Fruit fly (Drosophila melanogaster) whole organism, embryonic: ENCODE measurements around the gene CG7386.

Experiments
- Aef1 ChIP-seq: fragments of 200-800 bp; sonication (Bioruptor generic); IDR thresholded peaks from 3 replicates; pipeline ENCODE4 v1.3.6; 2022; ENCODE audit warnings: missing biosample characterization, missing genetic modification characterization
- Antp ChIP-seq: fragments of 200-800 bp; sonication (Bioruptor generic); optimal IDR thresholded peaks from 3 replicates; lab custom pipeline; 2016; ENCODE audit warnings: missing biosample characterization, missing genetic modification characterization
- Asciz ChIP-seq: fragments of 200-800 bp; sonication (Bioruptor generic); optimal IDR thresholded peaks from 2 replicates; lab custom pipeline; 2017; ENCODE audit warnings: missing biosample characterization, mild to moderate bottlenecking, missing genetic modification characterization, missing genetic modification reagents
- Atf-2 ChIP-seq: fragments of 200-800 bp; sonication (Bioruptor generic); optimal IDR thresholded peaks from 2 replicates; lab custom pipeline; 2016; ENCODE audit warnings: missing biosample characterization, missing genetic modification characterization
- CG10979 ChIP-seq: fragments of 200-800 bp; sonication (Bioruptor generic); optimal IDR thresholded peaks from 2 replicates; lab custom pipeline; 2018; ENCODE audit warnings: missing biosample characterization, mild to moderate bottlenecking, missing genetic modification characterization, moderate library complexity
- CG1233 ChIP-seq: fragments of 200-800 bp; sonication (Bioruptor generic); optimal IDR thresholded peaks from 4 replicates; lab custom pipeline; 2018; ENCODE audit warnings: missing biosample characterization, mild to moderate bottlenecking, missing genetic modification characterization
- CG12744 ChIP-seq: fragments of 200-800 bp; sonication (Bioruptor generic); optimal IDR thresholded peaks from 2 replicates; lab custom pipeline; 2016; ENCODE audit warnings: missing biosample characterization, missing genetic modification characterization
- CG1529 ChIP-seq: fragments of 200-800 bp; sonication (Bioruptor generic); optimal IDR thresholded peaks from 3 replicates; lab custom pipeline; 2018; ENCODE audit warnings: missing biosample characterization, missing genetic modification characterization
- CG1792 ChIP-seq: fragments of 200-800 bp; sonication (Bioruptor generic); optimal IDR thresholded peaks from 2 replicates; lab custom pipeline; 2016; ENCODE audit warnings: missing biosample characterization, missing genetic modification characterization
- CG1832 ChIP-seq: fragments of 200-800 bp; sonication (Bioruptor generic); optimal IDR thresholded peaks from 2 replicates; lab custom pipeline; 2017; ENCODE audit warnings: missing biosample characterization, mild to moderate bottlenecking, missing genetic modification characterization, inconsistent platforms
- CG18476 ChIP-seq: fragments of 200-800 bp; sonication (Bioruptor generic); optimal IDR thresholded peaks from 2 replicates; lab custom pipeline; 2016; ENCODE audit warnings: missing biosample characterization, mild to moderate bottlenecking, missing genetic modification characterization
- CG2129 ChIP-seq: fragments of 200-800 bp; sonication (Bioruptor generic); IDR thresholded peaks from 2 replicates; pipeline ENCODE4 v1.3.6; 2022; ENCODE audit warnings: missing biosample characterization, missing genetic modification characterization; ENCODE audit not compliant: partially characterized antibody
- CG3407 ChIP-seq: fragments of 200-800 bp; sonication (Bioruptor generic); optimal IDR thresholded peaks from 2 replicates; lab custom pipeline; 2018; ENCODE audit warnings: missing biosample characterization, mild to moderate bottlenecking, missing genetic modification characterization
- CG3726 ChIP-seq: fragments of 200-800 bp; sonication (Bioruptor generic); IDR thresholded peaks from 3 replicates; pipeline ENCODE4, ENCODE4 v1.3.6; 2022; ENCODE audit warnings: missing biosample characterization, missing genetic modification characterization
- CG42726 ChIP-seq: fragments of 200-800 bp; sonication (Bioruptor generic); IDR thresholded peaks from 2 replicates; pipeline ENCODE4 v1.3.6; 2022; ENCODE audit warnings: missing biosample characterization, missing genetic modification characterization; ENCODE audit not compliant: partially characterized antibody
- CG4328 ChIP-seq: fragments of 200-800 bp; sonication (Bioruptor generic); optimal IDR thresholded peaks from 3 replicates; lab custom pipeline; 2017; ENCODE audit warnings: missing biosample characterization, missing genetic modification reagents, missing genetic modification characterization
- CG4360 ChIP-seq: fragments of 200-800 bp; sonication (Bioruptor generic); IDR thresholded peaks from 2 replicates; pipeline ENCODE4 v1.3.6; 2022; ENCODE audit warnings: missing biosample characterization, missing genetic modification characterization
- CG4424 ChIP-seq: fragments of 200-800 bp; sonication (Bioruptor generic); optimal IDR thresholded peaks from 3 replicates; lab custom pipeline; 2016; ENCODE audit warnings: missing biosample characterization, missing genetic modification characterization
- CG8281 ChIP-seq: fragments of 200-800 bp; sonication (Bioruptor generic); optimal IDR thresholded peaks from 2 replicates; lab custom pipeline; 2018; ENCODE audit warnings: missing biosample characterization, mild to moderate bottlenecking, missing genetic modification characterization, moderate library complexity
- Drgx ChIP-seq: fragments of 200-800 bp; sonication (Bioruptor generic); IDR thresholded peaks from 2 replicates; pipeline ENCODE4 v1.3.6; 2022; ENCODE audit warnings: missing biosample characterization, missing genetic modification characterization
- Kr ChIP-seq: fragments of 200-800 bp; sonication (Bioruptor generic); optimal IDR thresholded peaks from 2 replicates; lab custom pipeline; 2017; ENCODE audit warnings: missing biosample characterization, mild to moderate bottlenecking, missing genetic modification characterization
- Lpt ChIP-seq: fragments of >200 bp; optimal IDR thresholded peaks from 2 replicates; lab custom pipeline; 2018; ENCODE audit warnings: missing biosample characterization, missing genetic modification characterization
- Mrtf ChIP-seq: fragments of 200-800 bp; sonication (Bioruptor generic); IDR thresholded peaks from 3 replicates; pipeline ENCODE4 v1.3.6; 2022; ENCODE audit warnings: missing biosample characterization, missing genetic modification characterization
- Myb ChIP-seq: fragments of 200-800 bp; sonication (Bioruptor generic); optimal IDR thresholded peaks from 2 replicates; lab custom pipeline; 2016; ENCODE audit warnings: missing biosample characterization, missing genetic modification characterization
- Nf-YA ChIP-seq: fragments of 200-800 bp; sonication (Bioruptor generic); IDR thresholded peaks from 2 replicates; pipeline ENCODE4 v1.3.6; 2022; ENCODE audit warnings: missing biosample characterization, missing genetic modification characterization
- Nf-YC ChIP-seq: fragments of 200-800 bp; optimal IDR thresholded peaks from 3 replicates; lab custom pipeline; 2019; ENCODE audit warnings: missing biosample characterization, mild to moderate bottlenecking, missing genetic modification characterization, moderate library complexity
- Optix ChIP-seq: fragments of 200-800 bp; sonication (Bioruptor generic); IDR thresholded peaks from 3 replicates; pipeline ENCODE4 v1.3.6; 2022; ENCODE audit warnings: missing biosample characterization, missing genetic modification characterization
- Pdp1 ChIP-seq, 2 experiments: fragments of 200-800 bp; sonication (Bioruptor generic); optimal IDR thresholded peaks; 3 replicates each; lab custom pipeline; 2016; ENCODE audit warnings: missing biosample characterization in 2 of 2, missing genetic modification characterization in 2 of 2, mild to moderate bottlenecking in 1 of 2, moderate library complexity in 1 of 2
- Rx ChIP-seq: fragments of 200-800 bp; sonication (Bioruptor generic); IDR thresholded peaks from 2 replicates; pipeline ENCODE4 v1.3.6; 2022; ENCODE audit warnings: missing biosample characterization, missing genetic modification characterization
- abd-A ChIP-seq: fragments of 200-800 bp; sonication (Bioruptor generic); optimal IDR thresholded peaks from 3 replicates; lab custom pipeline; 2019; ENCODE audit warnings: missing biosample characterization, mild to moderate bottlenecking, missing genetic modification characterization, moderate library complexity
- aop ChIP-seq: fragments of 200-800 bp; sonication (Bioruptor generic); IDR thresholded peaks from 2 replicates; pipeline ENCODE4 v1.3.6; 2022; ENCODE audit warnings: missing biosample characterization, missing genetic modification characterization
- ap ChIP-seq: fragments of 200-800 bp; sonication (Bioruptor generic); IDR thresholded peaks from 2 replicates; pipeline ENCODE4 v1.3.6; 2022; ENCODE audit warnings: missing biosample characterization, missing genetic modification characterization
- bigmax ChIP-seq: fragments of 200-800 bp; sonication (Bioruptor generic); optimal IDR thresholded peaks from 2 replicates; lab custom pipeline; 2018; ENCODE audit warnings: missing biosample characterization, mild to moderate bottlenecking, missing genetic modification characterization
- chm ChIP-seq: fragments of 200-800 bp; sonication (Bioruptor generic); IDR thresholded peaks from 2 replicates; pipeline ENCODE4 v1.3.6; 2022; ENCODE audit warnings: missing biosample characterization, missing genetic modification characterization
- da ChIP-seq: fragments of 200-800 bp; sonication (Bioruptor generic); optimal IDR thresholded peaks from 2 replicates; lab custom pipeline; 2016; ENCODE audit warnings: missing biosample characterization, missing genetic modification characterization
- dmrt99B ChIP-seq: fragments of 200-800 bp; sonication (Bioruptor generic); optimal IDR thresholded peaks from 2 replicates; lab custom pipeline; 2018; ENCODE audit warnings: missing biosample characterization, mild to moderate bottlenecking, missing genetic modification characterization, moderate library complexity
- fd3F ChIP-seq: fragments of 200-800 bp; sonication (Bioruptor generic); optimal IDR thresholded peaks from 2 replicates; lab custom pipeline; 2018; ENCODE audit warnings: missing biosample characterization, mild to moderate bottlenecking, missing genetic modification characterization, moderate library complexity
- fru ChIP-seq: fragments of >200 bp; optimal IDR thresholded peaks from 2 replicates; lab custom pipeline; 2017
- fu2 ChIP-seq: fragments of 200-800 bp; sonication (Bioruptor generic); optimal IDR thresholded peaks from 2 replicates; lab custom pipeline; 2016; ENCODE audit warnings: missing biosample characterization, missing genetic modification characterization
- gsb-n ChIP-seq: fragments of 200-800 bp; sonication (Bioruptor generic); optimal IDR thresholded peaks from 3 replicates; lab custom pipeline; 2018; ENCODE audit warnings: missing biosample characterization, mild to moderate bottlenecking, missing genetic modification characterization
- hbn ChIP-seq: fragments of 200-800 bp; sonication (Bioruptor generic); IDR thresholded peaks from 2 replicates; pipeline ENCODE4 v1.3.6; 2022; ENCODE audit warnings: missing biosample characterization, missing genetic modification characterization; ENCODE audit not compliant: partially characterized antibody
- hth ChIP-seq: fragments of >200 bp; optimal IDR thresholded peaks from 2 replicates; lab custom pipeline; 2017; ENCODE audit warnings: inconsistent platforms
- ind ChIP-seq: fragments of 200-800 bp; sonication (Bioruptor generic); optimal IDR thresholded peaks from 3 replicates; lab custom pipeline; 2016; ENCODE audit warnings: missing biosample characterization, missing genetic modification characterization
- jigr1 ChIP-seq: fragments of 200-800 bp; sonication (Bioruptor generic); IDR thresholded peaks from 3 replicates; pipeline ENCODE4 v1.3.6; 2022; ENCODE audit warnings: missing biosample characterization, missing genetic modification characterization
- knrl ChIP-seq: fragments of 200-800 bp; sonication (Bioruptor generic); IDR thresholded peaks from 3 replicates; pipeline ENCODE4 v1.3.6; 2022; ENCODE audit warnings: missing biosample characterization, missing genetic modification characterization; ENCODE audit not compliant: partially characterized antibody
- nerfin-1 ChIP-seq: fragments of 200-800 bp; sonication (Bioruptor generic); optimal IDR thresholded peaks from 3 replicates; lab custom pipeline; 2019; ENCODE audit warnings: missing biosample characterization, mild to moderate bottlenecking, missing genetic modification characterization, moderate library complexity
- pan ChIP-seq, 4 experiments: fragments of >200 bp in 3 of 4; fragments of 200-800 bp in 1 of 4; sonication (Bioruptor generic) in 1 of 4; optimal IDR thresholded peaks in 3 of 4; IDR thresholded peaks in 1 of 4; 2 replicates each; pipeline versions ENCODE4 v1.3.6 to Lab custom; 2017 to 2022; ENCODE audit warnings: missing biosample characterization in 2 of 4, missing genetic modification characterization in 2 of 4, mixed read lengths in 1 of 4
- sc ChIP-seq, 3 experiments: fragments of >200 bp in 2 of 3; fragments of 200-800 bp in 1 of 3; sonication (Bioruptor generic) in 1 of 3; optimal IDR thresholded peaks; 2 replicates in 2 of 3; 3 replicates in 1 of 3; lab custom pipeline; 2017; ENCODE audit warnings: mild to moderate bottlenecking in 1 of 3, missing biosample characterization in 1 of 3, missing genetic modification characterization in 1 of 3, missing genetic modification reagents in 1 of 3
- sr ChIP-seq: fragments of 200-800 bp; sonication (Bioruptor generic); IDR thresholded peaks from 3 replicates; pipeline ENCODE4 v1.3.6; 2022; ENCODE audit warnings: missing biosample characterization, missing genetic modification characterization
- trh ChIP-seq: fragments of 200-800 bp; sonication (Bioruptor generic); optimal IDR thresholded peaks from 2 replicates; lab custom pipeline; 2016; ENCODE audit warnings: missing biosample characterization, missing genetic modification characterization
- unpg ChIP-seq: fragments of 200-800 bp; sonication (Bioruptor generic); optimal IDR thresholded peaks from 3 replicates; lab custom pipeline; 2018; ENCODE audit warnings: missing biosample characterization, mild to moderate bottlenecking, missing genetic modification characterization, moderate library complexity

The CG7386 gene

DNA sequence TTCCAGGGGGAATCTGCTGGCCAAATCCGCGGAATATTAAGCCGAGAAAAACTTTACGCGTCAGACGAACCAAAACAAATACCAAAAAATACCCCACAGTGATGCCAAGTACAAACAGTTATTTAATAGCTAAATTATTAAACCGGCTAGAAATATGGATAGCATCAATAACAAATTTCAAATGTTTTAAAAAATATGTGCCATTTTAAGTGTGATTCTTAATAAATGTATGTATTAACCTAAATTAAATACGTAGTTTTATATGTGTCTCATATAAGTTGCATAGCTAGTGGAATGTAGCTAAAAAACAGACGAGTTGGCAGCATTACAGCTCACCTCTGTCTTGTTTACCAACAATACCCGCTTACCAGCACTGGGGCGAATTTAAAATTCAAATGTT, 7.8 kb upstream of the CG7386 start, which contains the start of gene CG10274 (continued):
- TF ChIP-seq CG4328 (peak; percentile 50), CG3726 (GFP tag; lab: Robert Waterston, UW) (no peak), Pdp1 (GFP tag; optimal IDR thresholded peaks at IDR 0.05; lab: Kevin White, UChicago) (peak in 1 of 2 experiments; percentile 67), Atf-2 (GFP tag; lab: Kevin White, UChicago) (peak; percentile 68), Lpt (GFP tag; lab: Kevin White, UChicago) (no peak), CG10979 (peak; percentile 74), fd3F (GFP tag; lab: Kevin White, UChicago) (peak; percentile 70), hbn (GFP tag; lab: Robert Waterston, UW) (no peak), jigr1 (no peak), Myb (peak; percentile 72), dmrt99B (tag; lab: Kevin White, UChicago) (no peak), chm (GFP tag; lab: Robert Waterston, UW) (no peak), Aef1 (GFP tag; lab: Robert Waterston, UW) (peak; percentile 61), Nf-YA (GFP tag; lab: Robert Waterston, UW) (no peak), CG1792 (GFP tag; lab: Kevin White, UChicago) (peak; percentile 43), unpg (GFP tag; lab: Kevin White, UChicago) (no peak), CG4360 (GFP tag; lab: Robert Waterston, UW) (no peak), aop (no peak), CG42726 (no peak), pan (optimal IDR thresholded peaks at IDR 0.05; lab: Kevin White, UChicago) (no peak), pan (GFP tag; optimal IDR thresholded peaks at IDR 0.05 in 1 of 2, IDR thresholded peaks at IDR 0.05 in 1 of 2) (peak in 1 of 2 experiments; percentile 55), Asciz (GFP tag; lab: Kevin White, UChicago) (no peak), da (peak; percentile 30), CG18476 (peak; percentile 44), Rx (GFP tag; lab: Robert Waterston, UW) (no peak), knrl (GFP tag; lab: Robert Waterston, UW) (peak; percentile 21; the same call in 1 of the 3 replicates), sc (optimal IDR thresholded peaks at IDR 0.05; lab: Kevin White, UChicago) (no peak), sc (GFP tag; optimal IDR thresholded peaks at IDR 0.05; lab: Kevin White, UChicago) (peak; percentile 29), CG2129 (GFP tag; lab: Robert Waterston, UW) (no peak), abd-A (no peak), Mrtf (GFP tag; lab: Robert Waterston, UW) (no peak), Kr (GFP tag; lab: Kevin White, UChicago) (no peak), Optix (no peak), fu2 (GFP tag; lab: Kevin White, UChicago) (peak; percentile 71), Antp (GFP tag; lab: Kevin White, UChicago) (peak; percentile 51), nerfin-1 (tag; lab: Kevin White, UChicago) (peak; percentile 81), hth (no peak), ind (GFP tag; lab: Kevin White, UChicago) (peak; percentile 83), fru (lab: Kevin White, UChicago) (no peak), Drgx (GFP tag; lab: Robert Waterston, UW) (peak; percentile 37; the same call in 1 of the 2 replicates), bigmax (GFP tag; lab: Kevin White, UChicago) (no peak), CG12744 (peak; percentile 48), Nf-YC (tag; lab: Kevin White, UChicago) (no peak), ap (GFP tag; lab: Robert Waterston, UW) (no peak), CG3407 (GFP tag; lab: Kevin White, UChicago) (peak; percentile 29), CG8281 (tag; lab: Kevin White, UChicago) (no peak), CG4424 (peak; percentile 85), sr (GFP tag; lab: Robert Waterston, UW) (no peak), CG1529 (GFP tag; lab: Kevin White, UChicago) (no peak), CG1832 (no peak), gsb-n (tag; lab: Kevin White, UChicago) (no peak), CG1233 (GFP tag; lab: Kevin White, UChicago) (peak; percentile 65), trh (GFP tag; lab: Kevin White, UChicago) (peak; percentile 36)
